Fruit fly (Drosophila melanogaster): Measurements from ENCODE around the gene CG8852.

DNA sequence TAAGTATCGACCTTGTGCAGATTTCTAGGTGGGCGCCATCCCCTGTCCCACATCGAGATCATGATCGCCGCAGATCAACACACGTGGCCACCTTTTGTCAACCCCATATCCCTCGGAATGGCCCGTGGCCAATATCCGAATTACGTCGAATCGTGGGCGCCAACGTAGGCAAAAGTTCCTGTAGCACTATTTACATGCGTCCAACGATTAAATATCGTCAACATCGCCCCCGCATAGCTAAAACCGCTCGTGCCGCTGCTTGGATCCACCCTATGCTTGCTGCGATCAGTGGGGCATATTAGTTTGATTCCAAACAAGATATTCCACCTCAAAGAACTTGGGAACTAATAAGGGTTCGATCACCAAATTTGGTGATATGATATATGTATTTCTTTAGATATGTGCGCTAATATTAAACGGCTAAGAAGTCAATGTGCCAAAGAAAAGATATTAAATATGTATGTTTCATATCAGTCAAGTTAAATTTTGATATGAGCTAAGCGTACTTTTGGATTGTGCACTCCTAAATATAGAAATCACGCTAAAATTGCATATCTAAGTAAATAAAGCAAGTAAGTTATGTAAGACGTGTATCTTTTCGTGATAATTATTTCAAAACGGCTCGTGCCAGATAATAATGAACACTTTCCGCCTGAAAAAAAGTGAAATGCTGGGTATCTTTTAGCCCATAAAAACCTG is 47.7 kb upstream of the CG8852 start:
- TF ChIP-seq Sin3A (optimal IDR thresholded peaks at IDR 0.05) (no peak), onecut (GFP tag; IDR thresholded peaks at IDR 0.05) (no peak)

Measured in whole organism, embryonic.